Worm (Caenorhabditis elegans): Measurements from ENCODE around the gene fbxl-3.

The fbxl-3 gene

DNA sequence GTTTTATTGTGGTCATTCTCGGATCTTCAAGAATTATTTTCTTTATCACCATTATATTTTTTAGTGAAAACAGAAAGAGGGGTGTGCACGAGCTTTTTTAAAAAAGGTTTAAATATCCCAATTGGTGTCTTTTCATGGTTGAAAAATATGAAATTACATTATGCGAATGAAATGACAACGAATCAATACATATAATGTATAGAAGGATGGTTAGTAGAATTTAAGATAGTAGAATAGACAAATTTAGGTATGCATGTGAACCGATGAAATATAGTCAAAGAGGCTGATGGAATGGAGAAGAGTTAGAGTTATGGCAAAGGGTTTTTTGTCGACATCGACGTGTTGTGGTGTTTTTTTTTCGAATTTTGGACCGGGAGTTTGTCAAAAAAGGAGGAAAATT lies 34.2 kb downstream of the fbxl-3 start:
- TF ChIP-seq snpc-4 (tag; optimal IDR thresholded peaks at IDR 0.05) (no peak), blmp-1 (tag; optimal IDR thresholded peaks at IDR 0.05) (no peak), mls-2 (tag; optimal IDR thresholded peaks at IDR 0.05) (no peak), elt-3 (tag; optimal IDR thresholded peaks at IDR 0.05) (no peak), ham-2 (GFP tag; optimal IDR thresholded peaks at IDR 0.05) (no peak), unc-39 (tag; optimal IDR thresholded peaks at IDR 0.05) (no peak), tbx-8 (GFP tag; optimal IDR thresholded peaks at IDR 0.05) (no peak), sem-2 (GFP tag; optimal IDR thresholded peaks at IDR 0.05) (no peak), bed-3 (GFP tag; optimal IDR thresholded peaks at IDR 0.05) (no peak), mab-5 (tag; optimal IDR thresholded peaks at IDR 0.05) (no peak), mep-1 (tag; optimal IDR thresholded peaks at IDR 0.05) (no peak), ceh-39 (tag; optimal IDR thresholded peaks at IDR 0.05) (no peak), ces-1 (GFP tag; optimal IDR thresholded peaks at IDR 0.05) (no peak), lin-32 (GFP tag; optimal IDR thresholded peaks at IDR 0.05) (no peak), zip-8 (tag; optimal IDR thresholded peaks at IDR 0.05) (no peak), nhr-12 (tag; optimal IDR thresholded peaks at IDR 0.05) (no peak), ceh-83 (GFP tag; optimal IDR thresholded peaks at IDR 0.05) (no peak), nhr-237 (tag; optimal IDR thresholded peaks at IDR 0.05) (no peak)

DNA sequence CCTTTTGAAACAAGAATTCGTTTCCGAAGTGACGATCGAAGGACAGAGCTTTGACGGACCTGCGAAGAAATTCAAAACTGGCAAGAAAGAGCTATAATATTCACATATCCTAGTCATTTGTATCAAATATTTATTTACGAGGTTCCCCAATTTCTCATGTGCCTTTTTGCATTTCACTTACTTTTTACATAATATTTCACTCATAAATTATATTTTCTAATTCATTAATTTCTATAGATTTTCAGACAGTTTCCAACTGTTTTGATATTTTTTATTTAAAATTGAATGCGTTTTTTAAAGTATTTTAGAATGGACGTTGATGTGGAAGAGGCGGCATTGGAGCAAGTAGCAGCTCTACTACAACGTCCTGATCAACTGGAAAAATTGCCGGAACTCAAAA lies 39.5 kb downstream of the fbxl-3 start, which contains the start of gene sec-6:
Gene sec-6 (plus strand): TSS at position 301 of the 400 bp plus-strand sequence.
- TF ChIP-seq pha-4 (tag; optimal IDR thresholded peaks at IDR 0.05) (no peak), lin-32 (GFP tag; optimal IDR thresholded peaks at IDR 0.05) (no peak), elt-1 (tag; optimal IDR thresholded peaks at IDR 0.05; ENCODE audit: borderline replicate concordance, insufficient read depth) (no peak), zip-8 (tag; optimal IDR thresholded peaks at IDR 0.05) (no peak), flh-1 (GFP tag; optimal IDR thresholded peaks at IDR 0.05) (no peak), ceh-43 (GFP tag; optimal IDR thresholded peaks at IDR 0.05) (no peak), sptf-1 (tag; optimal IDR thresholded peaks at IDR 0.05) (no peak), mep-1 (tag; optimal IDR thresholded peaks at IDR 0.05) (no peak), ztf-11 (tag; optimal IDR thresholded peaks at IDR 0.05) (no peak), nhr-28 (tag; optimal IDR thresholded peaks at IDR 0.05) (no peak), snpc-4 (tag; optimal IDR thresholded peaks at IDR 0.05) (no peak), mls-2 (tag; optimal IDR thresholded peaks at IDR 0.05) (no peak), bed-3 (GFP tag; optimal IDR thresholded peaks at IDR 0.05) (no peak), tbx-8 (GFP tag; optimal IDR thresholded peaks at IDR 0.05) (no peak), lin-13 (tag; optimal IDR thresholded peaks at IDR 0.05) (no peak), nhr-76 (tag; optimal IDR thresholded peaks at IDR 0.05) (no peak)

DNA sequence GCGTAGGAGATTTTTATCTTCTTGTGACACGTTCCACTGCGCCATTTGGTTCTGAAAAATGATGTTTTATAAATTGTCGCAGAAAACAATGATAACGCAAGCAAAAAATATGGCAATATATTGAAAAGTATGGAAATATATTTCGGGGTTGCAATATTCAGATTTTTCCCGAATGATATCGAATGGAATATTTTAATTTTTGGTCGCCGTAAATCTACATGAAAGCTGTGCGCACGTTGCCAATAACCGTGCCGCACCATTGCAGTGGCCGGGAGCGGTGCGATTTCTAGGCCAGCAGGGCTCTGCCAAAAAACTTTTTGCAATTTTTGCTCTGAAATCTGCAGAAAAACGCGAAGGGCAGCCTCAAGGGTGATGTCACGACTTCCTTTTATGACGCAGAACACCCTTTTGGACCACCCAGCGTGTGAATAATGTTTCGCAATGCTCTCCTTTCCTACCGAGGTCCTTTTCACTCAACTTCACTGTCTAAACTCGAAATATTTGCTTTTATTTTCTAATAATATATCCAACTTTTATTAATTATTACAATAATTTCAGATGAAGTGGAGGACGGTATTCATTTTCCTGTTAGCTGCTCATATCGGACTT lies 40.5 kb downstream of the fbxl-3 start, which contains the start of the genes F09E5.11 and bmy-1:
Gene F09E5.11 (minus strand): TSS at position 51 of the 609 bp plus-strand sequence.
Gene bmy-1 (plus strand): TSS at position 559 of the 609 bp plus-strand sequence.
- TF ChIP-seq mls-2 (tag; optimal IDR thresholded peaks at IDR 0.05) (peak; percentile 56), zip-8 (tag; optimal IDR thresholded peaks at IDR 0.05) (no peak), hlh-1 (tag; optimal IDR thresholded peaks at IDR 0.05) (peak; percentile 4), mep-1 (tag; optimal IDR thresholded peaks at IDR 0.05) (peak; percentile 67), lin-13 (tag; optimal IDR thresholded peaks at IDR 0.05) (peak; percentile 46), sptf-1 (tag; optimal IDR thresholded peaks at IDR 0.05) (peak; percentile 79), unc-39 (tag; optimal IDR thresholded peaks at IDR 0.05) (no peak), elt-3 (tag; optimal IDR thresholded peaks at IDR 0.05) (no peak), nhr-2 (tag; optimal IDR thresholded peaks at IDR 0.05) (no peak), pha-4 (tag; optimal IDR thresholded peaks at IDR 0.05) (peak; percentile 5), bed-3 (GFP tag; optimal IDR thresholded peaks at IDR 0.05) (no peak), nhr-28 (tag; optimal IDR thresholded peaks at IDR 0.05) (no peak), ztf-11 (tag; optimal IDR thresholded peaks at IDR 0.05) (peak; percentile 2), drap-1 (GFP tag; optimal IDR thresholded peaks at IDR 0.05) (peak; percentile 57), unc-62 (GFP tag; optimal IDR thresholded peaks at IDR 0.05) (no peak), cnd-1 (tag; optimal IDR thresholded peaks at IDR 0.05) (peak; percentile 60), M03D4.4 (tag; optimal IDR thresholded peaks at IDR 0.05) (peak; percentile 3), lsy-2 (tag; optimal IDR thresholded peaks at IDR 0.05) (peak; percentile 52), nhr-12 (tag; optimal IDR thresholded peaks at IDR 0.05) (no peak), tbx-8 (GFP tag; optimal IDR thresholded peaks at IDR 0.05) (no peak), ceh-39 (tag; optimal IDR thresholded peaks at IDR 0.05) (no peak), sem-2 (GFP tag; optimal IDR thresholded peaks at IDR 0.05) (no peak), flh-1 (GFP tag; optimal IDR thresholded peaks at IDR 0.05) (no peak), ces-1 (GFP tag; optimal IDR thresholded peaks at IDR 0.05) (peak; percentile 48), nhr-76 (tag; optimal IDR thresholded peaks at IDR 0.05) (no peak), elt-1 (tag; optimal IDR thresholded peaks at IDR 0.05; ENCODE audit: borderline replicate concordance, insufficient read depth) (no peak), blmp-1 (tag; optimal IDR thresholded peaks at IDR 0.05) (no peak), ham-2 (GFP tag; optimal IDR thresholded peaks at IDR 0.05) (peak; percentile 1), snpc-4 (tag; optimal IDR thresholded peaks at IDR 0.05) (no peak), ceh-83 (GFP tag; optimal IDR thresholded peaks at IDR 0.05) (peak; percentile 43), lin-32 (GFP tag; optimal IDR thresholded peaks at IDR 0.05) (no peak), mab-5 (tag; optimal IDR thresholded peaks at IDR 0.05) (no peak), nhr-237 (tag; optimal IDR thresholded peaks at IDR 0.05) (peak; percentile 31), ceh-43 (GFP tag; optimal IDR thresholded peaks at IDR 0.05) (peak; percentile 4), unc-120 (tag; optimal IDR thresholded peaks at IDR 0.05; ENCODE audit: poor library complexity, severe bottlenecking) (peak; percentile 2)
